Worm (Caenorhabditis elegans): ENCODE measurements around the gene plk-1.

The plk-1 gene

ce11 chrIII:8111347-8111746 lies 10.2 kb downstream of the plk-1 start:
- TF ChIP-seq nhr-21 (tag; optimal IDR thresholded peaks at IDR 0.05): no peak
- TF ChIP-seq Y55F3AM.14 (GFP tag; optimal IDR thresholded peaks at IDR 0.05): no peak
- TF ChIP-seq mdl-1 (tag; optimal IDR thresholded peaks at IDR 0.05): no peak
- no peak for TF ChIP-seq ztf-4 (tag; optimal IDR thresholded peaks at IDR 0.05)
- TF ChIP-seq ama-1 (optimal IDR thresholded peaks at IDR 0.05): no peak
- TF ChIP-seq elt-1 (tag; optimal IDR thresholded peaks at IDR 0.05): no peak
- TF ChIP-seq ceh-82 (tag; optimal IDR thresholded peaks at IDR 0.05): no peak
- TF ChIP-seq sma-9 (GFP tag; optimal IDR thresholded peaks at IDR 0.05): no peak
- no peak for TF ChIP-seq sma-9 (tag; optimal IDR thresholded peaks at IDR 0.05)
- TF ChIP-seq lin-13 (GFP tag; optimal IDR thresholded peaks at IDR 0.05): no peak
- TF ChIP-seq nhr-6 (tag; optimal IDR thresholded peaks at IDR 0.05): no peak
- TF ChIP-seq ceh-16 (tag; optimal IDR thresholded peaks at IDR 0.05): no peak
- no peak for TF ChIP-seq nhr-11 (tag; optimal IDR thresholded peaks at IDR 0.05)

DNA sequence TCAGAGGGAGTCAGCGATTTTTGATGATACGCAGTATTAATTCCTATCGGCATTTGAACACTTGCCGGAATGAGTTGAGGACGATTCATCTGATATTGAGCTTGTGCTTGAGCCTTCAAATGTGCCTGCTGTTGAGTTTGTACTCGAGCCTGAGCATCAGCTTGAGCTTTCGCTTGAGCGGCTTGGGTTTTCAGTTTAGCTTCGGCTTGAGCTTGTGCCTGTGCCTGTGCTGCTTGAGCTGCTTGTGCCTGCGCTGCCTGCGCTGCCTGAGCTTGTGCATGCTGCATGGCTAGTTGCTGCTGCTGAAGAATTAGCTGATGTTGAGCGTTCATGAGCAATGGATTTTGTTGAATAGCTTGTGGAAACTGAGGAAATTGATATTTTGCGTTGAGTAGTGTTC lies 14.7 kb downstream of the plk-1 start:
- no peak for TF ChIP-seq peb-1 (tag; optimal IDR thresholded peaks at IDR 0.05)
- no peak for TF ChIP-seq sma-9 (GFP tag; optimal IDR thresholded peaks at IDR 0.05)
- no peak for TF ChIP-seq sma-9 (tag; optimal IDR thresholded peaks at IDR 0.05)
- no peak for TF ChIP-seq mdl-1 (tag; optimal IDR thresholded peaks at IDR 0.05)
- TF ChIP-seq alr-1 (tag; optimal IDR thresholded peaks at IDR 0.05): no peak
- no peak for TF ChIP-seq ceh-82 (tag; optimal IDR thresholded peaks at IDR 0.05)
- TF ChIP-seq mab-5 (tag; optimal IDR thresholded peaks at IDR 0.05): no peak
- no peak for TF ChIP-seq blmp-1 (tag; optimal IDR thresholded peaks at IDR 0.05; ENCODE audit: insufficient read depth)
- no peak for TF ChIP-seq dmd-4 (tag; optimal IDR thresholded peaks at IDR 0.05)
- no peak for TF ChIP-seq sma-3 (GFP tag; optimal IDR thresholded peaks at IDR 0.05)
- TF ChIP-seq egl-27 (tag; optimal IDR thresholded peaks at IDR 0.05): no peak
- no peak for TF ChIP-seq ztf-1 (GFP tag; conservative IDR thresholded peaks at IDR 0.05)
- no peak for TF ChIP-seq elt-1 (tag; optimal IDR thresholded peaks at IDR 0.05)
- TF ChIP-seq C34F6.9 (tag; optimal IDR thresholded peaks at IDR 0.05): no peak

DNA sequence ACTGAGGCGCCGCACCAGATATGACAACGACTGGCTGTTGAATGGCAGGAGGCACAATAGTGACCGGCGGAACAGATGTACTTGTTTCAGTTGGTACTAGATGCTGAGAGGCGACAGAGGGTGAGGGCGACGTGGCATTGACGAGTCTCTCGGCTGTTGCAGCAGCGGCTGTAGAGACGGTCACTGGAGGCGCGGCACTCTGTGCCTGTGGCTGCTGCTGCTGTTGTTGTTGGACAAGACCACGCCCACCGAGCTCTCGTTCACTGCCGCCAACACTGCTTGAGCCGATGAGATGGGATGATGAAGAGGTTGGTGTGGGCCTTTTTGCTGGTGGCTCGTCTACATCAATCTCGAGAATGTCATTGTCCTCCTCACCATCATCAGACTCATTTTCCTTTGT lies 16.0 kb downstream of the plk-1 start:
- TF ChIP-seq snpc-4 (tag; optimal IDR thresholded peaks at IDR 0.05): no peak

ce11 chrIII:8121132-8121531 lies 20.0 kb downstream of the plk-1 start, which contains the start of gene gei-8:
Gene gei-8 (minus strand): TSS chrIII:8121232.
- TF ChIP-seq ama-1 (optimal IDR thresholded peaks at IDR 0.05): no peak
- TF ChIP-seq unc-39 (tag; optimal IDR thresholded peaks at IDR 0.05): no peak
- TF ChIP-seq ztf-11 (tag; optimal IDR thresholded peaks at IDR 0.05): no peak
- TF ChIP-seq nhr-10 (tag; optimal IDR thresholded peaks at IDR 0.05): no peak
- TF ChIP-seq nhr-129 (tag; optimal IDR thresholded peaks at IDR 0.05): no peak
- no peak for TF ChIP-seq F13H6.1 (tag; optimal IDR thresholded peaks at IDR 0.05)
- TF ChIP-seq elt-3 (tag; optimal IDR thresholded peaks at IDR 0.05): no peak
- TF ChIP-seq nhr-12 (tag; optimal IDR thresholded peaks at IDR 0.05): no peak
- no peak for TF ChIP-seq ztf-1 (GFP tag; conservative IDR thresholded peaks at IDR 0.05)
- TF ChIP-seq ceh-82 (tag; optimal IDR thresholded peaks at IDR 0.05): no peak
- TF ChIP-seq unc-62 (GFP tag; optimal IDR thresholded peaks at IDR 0.05): no peak
- no peak for TF ChIP-seq mbf-1 (tag; optimal IDR thresholded peaks at IDR 0.05)
- TF ChIP-seq skn-1 (tag; optimal IDR thresholded peaks at IDR 0.05): no peak
- TF ChIP-seq snpc-4 (tag; optimal IDR thresholded peaks at IDR 0.05): no peak

ce11 chrIII:8121923-8122322 lies 20.8 kb downstream of the plk-1 start:
- TF ChIP-seq dmd-4 (tag; optimal IDR thresholded peaks at IDR 0.05) (no peak), lin-11 (tag; optimal IDR thresholded peaks at IDR 0.05) (peak; percentile 12), ceh-82 (tag; optimal IDR thresholded peaks at IDR 0.05) (no peak), nhr-21 (tag; optimal IDR thresholded peaks at IDR 0.05) (peak; percentile 63), nhr-77 (tag; optimal IDR thresholded peaks at IDR 0.05) (no peak), unc-55 (GFP tag; optimal IDR thresholded peaks at IDR 0.05) (no peak), mbf-1 (tag; optimal IDR thresholded peaks at IDR 0.05) (no peak), ztf-1 (GFP tag; conservative IDR thresholded peaks at IDR 0.05) (no peak), ztf-11 (tag; optimal IDR thresholded peaks at IDR 0.05) (no peak), egl-27 (tag; optimal IDR thresholded peaks at IDR 0.05) (no peak), unc-39 (tag; optimal IDR thresholded peaks at IDR 0.05) (no peak), zag-1 (tag; optimal IDR thresholded peaks at IDR 0.05) (no peak), lin-13 (GFP tag; optimal IDR thresholded peaks at IDR 0.05) (no peak), nhr-25 (tag; optimal IDR thresholded peaks at IDR 0.05) (no peak), mdl-1 (tag; optimal IDR thresholded peaks at IDR 0.05) (no peak), lsy-2 (tag; optimal IDR thresholded peaks at IDR 0.05) (peak in 1 of 2 experiments; percentile 55), sma-3 (GFP tag; optimal IDR thresholded peaks at IDR 0.05) (no peak)

Measured in whole organism, L2 larva.